Worm (Caenorhabditis elegans): ENCODE measurements around the gene slc-25A18.1.

Gene slc-25A18.1

DNA sequence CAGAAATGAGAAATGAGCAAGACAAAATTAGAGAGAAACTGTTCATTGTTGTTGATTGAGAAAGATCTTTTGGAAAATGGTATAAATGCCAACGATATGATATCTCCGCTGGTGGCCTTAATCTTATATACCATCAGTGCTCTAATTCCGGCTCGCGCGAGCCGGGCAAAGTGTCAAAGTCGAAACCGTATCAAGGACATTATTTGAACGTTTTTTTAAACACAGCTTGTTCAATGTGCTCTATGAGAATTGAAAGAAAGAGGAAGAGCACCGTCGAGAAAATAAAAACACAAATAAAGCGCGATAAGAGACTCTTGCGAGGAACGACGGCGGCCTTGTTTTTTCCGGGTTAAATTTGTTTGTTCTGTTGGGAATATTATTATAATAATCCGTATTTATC, 42.3 kb downstream of the slc-25A18.1 start, which contains the start of gene idpp-3:
TSS of gene idpp-3 (minus strand) at position 101 of the 400 bp plus-strand sequence.
- TF ChIP-seq W03F9.2 (tag; optimal IDR thresholded peaks at IDR 0.05) (no peak), dao-5 (tag; optimal IDR thresholded peaks at IDR 0.05) (no peak), him-1 (tag; optimal IDR thresholded peaks at IDR 0.05) (no peak)

- TF ChIP-seq W03F9.2 (tag; optimal IDR thresholded peaks at IDR 0.05) = no peak
- TF ChIP-seq dao-5 (tag; optimal IDR thresholded peaks at IDR 0.05) = no peak
- no peak for TF ChIP-seq him-1 (tag; optimal IDR thresholded peaks at IDR 0.05)
These were observed 42.9 kb downstream of the slc-25A18.1 start for ce11 chrX:14960841-14961240.

ce11 chrX:14959393-14960073, 44.2 kb downstream of the slc-25A18.1 start:
- TF ChIP-seq W03F9.2 (tag; optimal IDR thresholded peaks at IDR 0.05) (no peak), him-1 (tag; optimal IDR thresholded peaks at IDR 0.05) (no peak)

DNA sequence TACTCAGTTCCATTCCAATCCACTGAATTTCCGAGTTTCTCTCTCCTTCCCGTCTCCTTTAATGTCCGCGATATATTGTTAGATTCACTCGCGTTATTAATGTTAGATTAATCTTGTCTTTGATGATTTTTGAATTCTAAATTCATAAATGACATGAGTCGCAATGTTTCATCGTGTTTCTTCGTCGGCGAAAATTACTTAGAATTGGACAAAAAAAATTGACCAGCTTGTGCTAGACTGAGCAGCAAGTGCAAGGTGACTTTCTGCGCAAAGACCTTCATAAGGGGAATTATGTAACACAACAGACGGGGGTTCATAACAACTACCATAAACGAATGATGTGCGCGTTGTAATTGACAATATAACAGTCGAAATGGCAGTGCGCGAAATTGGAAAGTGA, 45.3 kb downstream of the slc-25A18.1 start:
- TF ChIP-seq him-1 (tag; optimal IDR thresholded peaks at IDR 0.05) = no peak
- no peak for TF ChIP-seq W03F9.2 (tag; optimal IDR thresholded peaks at IDR 0.05)
- TF ChIP-seq dao-5 (tag; optimal IDR thresholded peaks at IDR 0.05) = no peak

DNA sequence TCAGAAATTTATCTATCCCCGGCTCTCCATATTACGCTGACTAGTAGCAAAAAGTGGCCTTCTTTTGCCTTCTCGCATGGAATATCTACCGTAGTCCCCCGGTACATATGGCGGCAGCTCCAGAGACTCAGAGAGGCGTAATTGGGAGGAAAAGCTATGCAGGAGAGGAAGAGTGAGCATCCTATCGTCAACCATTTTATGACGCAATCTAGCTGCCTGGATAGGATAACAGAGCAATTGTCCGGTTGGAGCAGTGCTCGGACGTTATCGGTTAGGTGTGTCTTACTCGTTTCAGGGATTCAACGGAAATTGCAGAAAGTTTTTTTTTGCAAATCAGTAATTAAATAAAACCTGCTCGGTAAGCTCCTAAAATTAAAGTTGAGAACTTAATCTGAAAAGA, 46.6 kb downstream of the slc-25A18.1 start:
- no peak for TF ChIP-seq W03F9.2 (tag; optimal IDR thresholded peaks at IDR 0.05)
- TF ChIP-seq him-1 (tag; optimal IDR thresholded peaks at IDR 0.05) = no peak
- TF ChIP-seq dao-5 (tag; optimal IDR thresholded peaks at IDR 0.05) = no peak

- TF ChIP-seq W03F9.2 (tag; optimal IDR thresholded peaks at IDR 0.05) (no peak), dao-5 (tag; optimal IDR thresholded peaks at IDR 0.05) (no peak), him-1 (tag; optimal IDR thresholded peaks at IDR 0.05) (no peak)
These were observed 49.2 kb downstream of the slc-25A18.1 start, which contains the start of gene pag-3 for ce11 chrX:14954548-14954947. Gene pag-3, minus strand, starts transcription at chrX:14954648.
